Fruit fly (Drosophila melanogaster) whole organism, embryonic: ENCODE measurements around the gene CG12241.

ENCODE experiments used
- Ada2b ChIP-seq: fragments of 200-800 bp; sonication (Bioruptor generic); IDR thresholded peaks from 2 replicates; pipeline ENCODE4 v1.3.6; 2022; ENCODE audit warnings: missing biosample characterization, missing genetic modification characterization
- Adf1 ChIP-seq: fragments of 200-800 bp; sonication (Bioruptor generic); IDR thresholded peaks from 2 replicates; pipeline ENCODE4 v1.3.6; 2022; ENCODE audit warnings: missing biosample characterization, missing genetic modification characterization
- Aef1 ChIP-seq: fragments of 200-800 bp; sonication (Bioruptor generic); IDR thresholded peaks from 3 replicates; pipeline ENCODE4 v1.3.6; 2022; ENCODE audit warnings: missing biosample characterization, missing genetic modification characterization
- Atf6 ChIP-seq: fragments of 200-800 bp; sonication (Bioruptor generic); IDR thresholded peaks from 2 replicates; pipeline ENCODE4 v1.3.6; 2022; ENCODE audit warnings: missing biosample characterization, missing genetic modification characterization
- Blimp-1 ChIP-seq: fragments of 200-800 bp; sonication (Bioruptor generic); optimal IDR thresholded peaks from 3 replicates; lab custom pipeline; 2018; ENCODE audit warnings: missing biosample characterization, missing genetic modification characterization, mild to moderate bottlenecking, moderate library complexity, missing genetic modification reagents
- BtbVII ChIP-seq: fragments of 200-800 bp; sonication (Bioruptor generic); optimal IDR thresholded peaks from 3 replicates; lab custom pipeline; 2017; ENCODE audit warnings: missing biosample characterization, mild to moderate bottlenecking, missing genetic modification characterization
- CG10209 ChIP-seq: fragments of 200-800 bp; sonication (Bioruptor generic); optimal IDR thresholded peaks from 3 replicates; lab custom pipeline; 2017; ENCODE audit warnings: missing biosample characterization, mild to moderate bottlenecking, missing genetic modification characterization, missing genetic modification reagents
- CG10431 ChIP-seq: fragments of 200-800 bp; sonication (Bioruptor generic); optimal IDR thresholded peaks from 3 replicates; lab custom pipeline; 2018; ENCODE audit warnings: missing biosample characterization, mild to moderate bottlenecking, missing genetic modification characterization
- CG14050 ChIP-seq: fragments of 200-800 bp; sonication (Bioruptor generic); IDR thresholded peaks from 3 replicates; pipeline ENCODE4 v1.3.6; 2022; ENCODE audit warnings: missing biosample characterization, missing genetic modification characterization
- CG14965 ChIP-seq: fragments of 200-800 bp; sonication (Bioruptor generic); optimal IDR thresholded peaks from 2 replicates; lab custom pipeline; 2016; ENCODE audit warnings: missing biosample characterization, missing genetic modification characterization, borderline replicate concordance
- CG17829 ChIP-seq: fragments of 200-800 bp; optimal IDR thresholded peaks from 2 replicates; lab custom pipeline; 2019; ENCODE audit warnings: missing biosample characterization, mild to moderate bottlenecking, missing genetic modification characterization, moderate library complexity
- CG2712 ChIP-seq: fragments of 200-800 bp; optimal IDR thresholded peaks from 3 replicates; lab custom pipeline; 2019; ENCODE audit warnings: missing biosample characterization, mild to moderate bottlenecking, missing genetic modification characterization, moderate library complexity
- CG2889 ChIP-seq: fragments of 200-800 bp; sonication (Bioruptor generic); IDR thresholded peaks from 3 replicates; pipeline ENCODE4 v1.3.6; 2022; ENCODE audit warnings: missing biosample characterization, missing genetic modification characterization
- CG30431 ChIP-seq: fragments of 200-800 bp; sonication (Bioruptor generic); optimal IDR thresholded peaks from 2 replicates; lab custom pipeline; 2017; ENCODE audit warnings: missing biosample characterization, missing genetic modification characterization
- CG4328 ChIP-seq: fragments of 200-800 bp; sonication (Bioruptor generic); optimal IDR thresholded peaks from 3 replicates; lab custom pipeline; 2017; ENCODE audit warnings: missing biosample characterization, missing genetic modification reagents, missing genetic modification characterization
- CG4360 ChIP-seq: fragments of 200-800 bp; sonication (Bioruptor generic); IDR thresholded peaks from 2 replicates; pipeline ENCODE4 v1.3.6; 2022; ENCODE audit warnings: missing biosample characterization, missing genetic modification characterization
- CG9609 ChIP-seq: fragments of 200-800 bp; sonication (Bioruptor generic); optimal IDR thresholded peaks from 3 replicates; lab custom pipeline; 2016; ENCODE audit warnings: missing biosample characterization, missing genetic modification characterization
- Chrac-16 ChIP-seq: fragments of 200-800 bp; sonication (Bioruptor generic); optimal IDR thresholded peaks from 3 replicates; lab custom pipeline; 2016; ENCODE audit warnings: missing biosample characterization, missing genetic modification characterization
- E2f1 ChIP-seq: fragments of 200-800 bp; sonication (Bioruptor generic); IDR thresholded peaks from 2 replicates; pipeline ENCODE4 v1.3.6; 2022; ENCODE audit warnings: missing biosample characterization, missing genetic modification characterization
- Elba2 ChIP-seq: fragments of 200-800 bp; sonication (Bioruptor generic); optimal IDR thresholded peaks from 3 replicates; lab custom pipeline; 2016; ENCODE audit warnings: missing biosample characterization, missing genetic modification characterization
- Ets65A ChIP-seq: fragments of 200-800 bp; sonication (Bioruptor generic); peaks from one replicate; lab custom pipeline; 2016; ENCODE audit warnings: missing biosample characterization, missing genetic modification characterization
- Fer3 ChIP-seq: fragments of 200-800 bp; sonication (Bioruptor generic); optimal IDR thresholded peaks from 2 replicates; lab custom pipeline; 2018; ENCODE audit warnings: missing biosample characterization, mild to moderate bottlenecking, missing genetic modification characterization, moderate library complexity
- Hmr ChIP-seq: fragments of 200-800 bp; sonication (Bioruptor generic); optimal IDR thresholded peaks from 3 replicates; lab custom pipeline; 2017; ENCODE audit warnings: mild to moderate bottlenecking, missing biosample characterization, missing genetic modification reagents, missing genetic modification characterization
- Hr51 ChIP-seq, 2 experiments: fragments of 200-800 bp; sonication (Bioruptor generic); optimal IDR thresholded peaks; 2 replicates in 1 of 2; 3 replicates in 1 of 2; lab custom pipeline; 2016 to 2018; ENCODE audit warnings: missing biosample characterization in 2 of 2, missing genetic modification characterization in 2 of 2, mild to moderate bottlenecking in 1 of 2, moderate library complexity in 1 of 2
- MBD-R2 ChIP-seq: fragments of 200-800 bp; sonication (Bioruptor generic); IDR thresholded peaks from 2 replicates; pipeline ENCODE4 v1.3.6; 2022; ENCODE audit warnings: missing biosample characterization, missing genetic modification characterization
- NfI ChIP-seq: fragments of 200-800 bp; sonication (Bioruptor generic); optimal IDR thresholded peaks from 3 replicates; lab custom pipeline; 2018; ENCODE audit warnings: missing biosample characterization, mild to moderate bottlenecking, missing genetic modification characterization, moderate library complexity
- Optix ChIP-seq: fragments of 200-800 bp; sonication (Bioruptor generic); IDR thresholded peaks from 3 replicates; pipeline ENCODE4 v1.3.6; 2022; ENCODE audit warnings: missing biosample characterization, missing genetic modification characterization
- Sox100B ChIP-seq: fragments of 200-800 bp; sonication (Bioruptor generic); optimal IDR thresholded peaks from 3 replicates; lab custom pipeline; 2018; ENCODE audit warnings: missing biosample characterization, mild to moderate bottlenecking, missing genetic modification characterization
- abd-A ChIP-seq: fragments of 200-800 bp; sonication (Bioruptor generic); optimal IDR thresholded peaks from 3 replicates; lab custom pipeline; 2019; ENCODE audit warnings: missing biosample characterization, mild to moderate bottlenecking, missing genetic modification characterization, moderate library complexity
- al ChIP-seq: fragments of 200-800 bp; sonication (Bioruptor generic); IDR thresholded peaks from 2 replicates; pipeline ENCODE4 v1.3.6; 2022; ENCODE audit warnings: missing biosample characterization, missing genetic modification characterization
- aop ChIP-seq: fragments of 200-800 bp; sonication (Bioruptor generic); IDR thresholded peaks from 2 replicates; pipeline ENCODE4 v1.3.6; 2022; ENCODE audit warnings: missing biosample characterization, missing genetic modification characterization
- bsh ChIP-seq, 2 experiments: fragments of 200-800 bp; sonication (Bioruptor generic); optimal IDR thresholded peaks; 2 replicates each; lab custom pipeline; 2017 to 2018; ENCODE audit warnings: mild to moderate bottlenecking in 2 of 2, missing biosample characterization in 2 of 2, missing genetic modification characterization in 2 of 2, moderate library complexity in 1 of 2
- chif ChIP-seq, 2 experiments: fragments of 200-800 bp; sonication (Bioruptor generic); optimal IDR thresholded peaks; 3 replicates each; lab custom pipeline; 2016; ENCODE audit warnings: missing biosample characterization in 2 of 2, missing genetic modification characterization in 2 of 2
- cwo ChIP-seq: fragments of 200-800 bp; sonication (Bioruptor generic); optimal IDR thresholded peaks from 3 replicates; lab custom pipeline; 2017; ENCODE audit warnings: missing biosample characterization, missing genetic modification characterization, mild to moderate bottlenecking, moderate library complexity, missing genetic modification reagents
- danr ChIP-seq: fragments of 200-800 bp; sonication (Bioruptor generic); IDR thresholded peaks from 2 replicates; pipeline ENCODE4 v1.3.6; 2022; ENCODE audit warnings: missing biosample characterization, missing genetic modification characterization
- fd102C ChIP-seq: fragments of 200-800 bp; sonication (Bioruptor generic); optimal IDR thresholded peaks from 2 replicates; lab custom pipeline; 2018; ENCODE audit warnings: missing biosample characterization, mild to moderate bottlenecking, missing genetic modification characterization, moderate library complexity
- fu2 ChIP-seq: fragments of 200-800 bp; sonication (Bioruptor generic); optimal IDR thresholded peaks from 2 replicates; lab custom pipeline; 2016; ENCODE audit warnings: missing biosample characterization, missing genetic modification characterization
- gce ChIP-seq: fragments of 200-800 bp; sonication (Bioruptor generic); IDR thresholded peaks from 3 replicates; pipeline ENCODE4 v1.3.6; 2022; ENCODE audit warnings: missing biosample characterization, missing genetic modification characterization
- gem ChIP-seq: fragments of 200-800 bp; sonication (Bioruptor generic); optimal IDR thresholded peaks from 2 replicates; lab custom pipeline; 2019; ENCODE audit warnings: missing biosample characterization, mild to moderate bottlenecking, missing genetic modification characterization, moderate library complexity
- hth ChIP-seq: fragments of >200 bp; optimal IDR thresholded peaks from 2 replicates; lab custom pipeline; 2017; ENCODE audit warnings: inconsistent platforms
- ind ChIP-seq: fragments of 200-800 bp; sonication (Bioruptor generic); optimal IDR thresholded peaks from 3 replicates; lab custom pipeline; 2016; ENCODE audit warnings: missing biosample characterization, missing genetic modification characterization
- insv ChIP-seq, 2 experiments: fragments of 200-800 bp; sonication (Bioruptor generic); optimal IDR thresholded peaks; 3 replicates each; lab custom pipeline; 2016 to 2018; ENCODE audit warnings: missing biosample characterization in 2 of 2, missing genetic modification characterization in 2 of 2
- onecut ChIP-seq: fragments of 200-800 bp; sonication (Bioruptor generic); IDR thresholded peaks from 2 replicates; pipeline ENCODE4 v1.3.6; 2022; ENCODE audit warnings: missing biosample characterization, missing genetic modification characterization
- run ChIP-seq: fragments of 200-800 bp; sonication (Bioruptor generic); optimal IDR thresholded peaks from 3 replicates; lab custom pipeline; 2018; ENCODE audit warnings: missing biosample characterization, mild to moderate bottlenecking, missing genetic modification characterization
- scrt ChIP-seq: fragments of 200-800 bp; sonication (Bioruptor generic); optimal IDR thresholded peaks from 2 replicates; lab custom pipeline; 2018; ENCODE audit warnings: missing biosample characterization, mild to moderate bottlenecking, missing genetic modification characterization, moderate library complexity
- seq ChIP-seq: fragments of 200-800 bp; sonication (Bioruptor generic); IDR thresholded peaks from 2 replicates; pipeline ENCODE4 v1.3.6; 2022; ENCODE audit warnings: missing biosample characterization, missing genetic modification characterization
- sima ChIP-seq: fragments of 200-800 bp; sonication (Bioruptor generic); optimal IDR thresholded peaks from 2 replicates; lab custom pipeline; 2016; ENCODE audit warnings: missing biosample characterization, missing genetic modification characterization
- slbo ChIP-seq: fragments of 200-800 bp; sonication (Bioruptor generic); IDR thresholded peaks from 2 replicates; pipeline ENCODE4 v1.3.6; 2022; ENCODE audit warnings: missing biosample characterization, missing genetic modification characterization
- tll ChIP-seq, 2 experiments: fragments of 200-800 bp in 1 of 2; fragments of >200 bp in 1 of 2; sonication (Bioruptor generic) in 1 of 2; optimal IDR thresholded peaks; 2 replicates each; lab custom pipeline; 2017 to 2019; ENCODE audit warnings: missing biosample characterization in 2 of 2, missing genetic modification characterization in 2 of 2, mild to moderate bottlenecking in 1 of 2, moderate library complexity in 1 of 2
- wek ChIP-seq: fragments of 200-800 bp; sonication (Bioruptor generic); optimal IDR thresholded peaks from 3 replicates; lab custom pipeline; 2018; ENCODE audit warnings: missing biosample characterization, mild to moderate bottlenecking, missing genetic modification characterization, moderate library complexity
- z ChIP-seq: fragments of 200-800 bp; sonication (Bioruptor generic); IDR thresholded peaks from 3 replicates; pipeline ENCODE4 v1.3.6; 2022; ENCODE audit warnings: missing biosample characterization, missing genetic modification characterization

CG12241 gene

DNA sequence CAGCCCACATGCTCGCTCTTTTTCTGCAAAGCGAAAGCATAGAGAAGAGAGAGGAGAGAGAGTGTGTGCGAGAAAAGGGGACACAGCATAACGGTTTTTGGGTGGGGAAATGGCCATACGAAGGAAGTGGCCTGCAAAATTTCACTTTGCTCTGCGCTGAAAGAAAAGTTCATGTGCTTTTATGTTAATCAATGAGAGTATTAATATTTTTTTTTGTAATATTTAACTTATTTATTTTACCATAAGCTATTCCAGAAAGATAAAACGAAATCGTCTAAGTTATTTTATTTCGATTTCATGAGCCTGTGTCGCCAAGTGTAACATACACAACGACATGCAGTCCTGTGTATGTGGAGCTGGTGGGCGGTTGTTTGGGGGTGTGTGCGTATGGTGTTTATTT is 31.4 kb downstream of the CG12241 start (continued):
- peak in 1 of 2 experiments; percentile 30 for TF ChIP-seq Hr51 (GFP tag; optimal IDR thresholded peaks at IDR 0.05; lab: Kevin White, UChicago)
- TF ChIP-seq Adf1 (GFP tag; lab: Robert Waterston, UW): peak; percentile 59; the same call in 1 of the 2 replicates
- TF ChIP-seq CG30431 (GFP tag; lab: Kevin White, UChicago): peak; percentile 18
- peak; percentile 85 for TF ChIP-seq slbo (GFP tag; lab: Robert Waterston, UW)
- TF ChIP-seq bsh (GFP tag; optimal IDR thresholded peaks at IDR 0.05; lab: Kevin White, UChicago): no peak
- TF ChIP-seq al (GFP tag; lab: Robert Waterston, UW): peak; percentile 57
- TF ChIP-seq Aef1 (GFP tag; lab: Robert Waterston, UW): peak; percentile 66; the same call in 2 of the 3 replicates
- TF ChIP-seq Atf6 (GFP tag; lab: Robert Waterston, UW): peak; percentile 86
- TF ChIP-seq CG10431 (GFP tag; lab: Kevin White, UChicago): no peak
- TF ChIP-seq CG17829 (tag; lab: Kevin White, UChicago): peak; percentile 52
- TF ChIP-seq BtbVII: peak; percentile 73
- no peak for TF ChIP-seq Sox100B (GFP tag; lab: Kevin White, UChicago)
- TF ChIP-seq wek (GFP tag; lab: Kevin White, UChicago): no peak
- TF ChIP-seq Hmr: peak; percentile 93
- peak; percentile 35 for TF ChIP-seq Chrac-16 (GFP tag; lab: Kevin White, UChicago)
- no peak for TF ChIP-seq insv (GFP tag; optimal IDR thresholded peaks at IDR 0.05; lab: Kevin White, UChicago)
- TF ChIP-seq tll (GFP tag; optimal IDR thresholded peaks at IDR 0.05; lab: Kevin White, UChicago): no peak
- no peak for TF ChIP-seq Blimp-1 (GFP tag; lab: Kevin White, UChicago)
- TF ChIP-seq sima (GFP tag; lab: Kevin White, UChicago): no peak
- TF ChIP-seq CG9609 (GFP tag; lab: Kevin White, UChicago): no peak
- peak; percentile 89 for TF ChIP-seq Ets65A (GFP tag; lab: Kevin White, UChicago)
- TF ChIP-seq hth (lab: Kevin White, UChicago): no peak
- TF ChIP-seq Optix (GFP tag; lab: Robert Waterston, UW): no peak; the same call in 2 of the 3 replicates
- no peak for TF ChIP-seq fu2 (GFP tag; lab: Kevin White, UChicago)
- TF ChIP-seq MBD-R2 (GFP tag; lab: Robert Waterston, UW): peak; percentile 55; the same call in 1 of the 2 replicates
- peak; percentile 74 for TF ChIP-seq NfI (GFP tag; lab: Kevin White, UChicago)
- peak; percentile 58 for TF ChIP-seq ind (GFP tag; lab: Kevin White, UChicago)
- TF ChIP-seq Fer3 (tag; lab: Kevin White, UChicago): peak; percentile 74
- peak; percentile 25 for TF ChIP-seq CG4328 (GFP tag; lab: Kevin White, UChicago)
- no peak for TF ChIP-seq aop (GFP tag; lab: Robert Waterston, UW)
- TF ChIP-seq run: peak; percentile 10
- peak; percentile 32; the same call in 1 of the 2 replicates for TF ChIP-seq danr
- TF ChIP-seq cwo: peak; percentile 72
- TF ChIP-seq chif (GFP tag; optimal IDR thresholded peaks at IDR 0.05; lab: Kevin White, UChicago): no peak
- no peak for TF ChIP-seq gem (tag; lab: Kevin White, UChicago)
- peak; percentile 73 for TF ChIP-seq CG2712 (tag; lab: Kevin White, UChicago)
- no peak for TF ChIP-seq scrt (GFP tag; lab: Kevin White, UChicago)
- TF ChIP-seq onecut (GFP tag; lab: Robert Waterston, UW): peak; percentile 51
- TF ChIP-seq CG4360: peak; percentile 35; the same call in 1 of the 2 replicates
- TF ChIP-seq CG14050 (GFP tag; lab: Robert Waterston, UW): peak; percentile 75
- TF ChIP-seq fd102C: no peak
- TF ChIP-seq Ada2b (GFP tag; lab: Robert Waterston, UW): peak; percentile 74
- TF ChIP-seq gce (GFP tag; lab: Robert Waterston, UW): 0 out of 3 replicates have a peak, but pooled peaks have one; percentile 38
- peak; percentile 76 for TF ChIP-seq E2f1 (GFP tag; lab: Robert Waterston, UW)
- no peak for TF ChIP-seq Elba2
- TF ChIP-seq CG14965 (GFP tag; lab: Kevin White, UChicago): no peak
- TF ChIP-seq seq (GFP tag; lab: Robert Waterston, UW): peak; percentile 74
- 0 out of 3 replicates have a peak, but pooled peaks have one; percentile 66 for TF ChIP-seq CG2889 (GFP tag; lab: Robert Waterston, UW)
- TF ChIP-seq z (GFP tag; lab: Robert Waterston, UW): no peak
- TF ChIP-seq abd-A (tag; lab: Kevin White, UChicago): no peak
- TF ChIP-seq CG10209 (GFP tag; lab: Kevin White, UChicago): no peak
